Fruit fly (Drosophila melanogaster) whole organism, embryonic: Measurements from ENCODE around the gene CG34409.

Experiments
- Bdp1 ChIP-seq: fragments of 200-800 bp; sonication (Bioruptor generic); optimal IDR thresholded peaks from 3 replicates; lab custom pipeline; 2016; ENCODE audit warnings: missing biosample characterization, missing genetic modification characterization
- CG10267 ChIP-seq: fragments of 200-800 bp; sonication (Bioruptor generic); optimal IDR thresholded peaks from 2 replicates; lab custom pipeline; 2018; ENCODE audit warnings: missing biosample characterization, mild to moderate bottlenecking, missing genetic modification characterization, moderate library complexity
- CG10654 ChIP-seq: fragments of 200-800 bp; sonication (Bioruptor generic); optimal IDR thresholded peaks from 2 replicates; lab custom pipeline; 2016; ENCODE audit warnings: missing biosample characterization, missing genetic modification characterization
- CG10979 ChIP-seq: fragments of 200-800 bp; sonication (Bioruptor generic); optimal IDR thresholded peaks from 2 replicates; lab custom pipeline; 2018; ENCODE audit warnings: missing biosample characterization, mild to moderate bottlenecking, missing genetic modification characterization, moderate library complexity
- CG12155 ChIP-seq: fragments of 200-800 bp; sonication (Bioruptor generic); optimal IDR thresholded peaks from 3 replicates; lab custom pipeline; 2016; ENCODE audit warnings: missing biosample characterization, missing genetic modification characterization
- CG1233 ChIP-seq: fragments of 200-800 bp; sonication (Bioruptor generic); optimal IDR thresholded peaks from 4 replicates; lab custom pipeline; 2018; ENCODE audit warnings: missing biosample characterization, mild to moderate bottlenecking, missing genetic modification characterization
- CG13424 ChIP-seq: fragments of 200-800 bp; sonication (Bioruptor generic); optimal IDR thresholded peaks from 2 replicates; lab custom pipeline; 2019; ENCODE audit warnings: missing biosample characterization, mild to moderate bottlenecking, missing genetic modification characterization, moderate library complexity
- CG14441 ChIP-seq: fragments of 200-800 bp; sonication (Bioruptor generic); IDR thresholded peaks from 2 replicates; pipeline ENCODE4 v1.3.6; 2022; ENCODE audit warnings: missing biosample characterization, missing genetic modification characterization
- CG15514 ChIP-seq: fragments of 200-800 bp; sonication (Bioruptor generic); optimal IDR thresholded peaks from 3 replicates; lab custom pipeline; 2017; ENCODE audit warnings: missing biosample characterization, missing genetic modification characterization, mild to moderate bottlenecking, moderate library complexity, missing genetic modification reagents
- CG1602 ChIP-seq: fragments of 200-800 bp; sonication (Bioruptor generic); optimal IDR thresholded peaks from 3 replicates; lab custom pipeline; 2016; ENCODE audit warnings: missing biosample characterization, missing genetic modification characterization
- CG1603 ChIP-seq: fragments of 200-800 bp; sonication (Bioruptor generic); optimal IDR thresholded peaks from 2 replicates; lab custom pipeline; 2019; ENCODE audit warnings: missing biosample characterization, mild to moderate bottlenecking, missing genetic modification characterization, moderate library complexity
- CG17186 ChIP-seq: fragments of 200-800 bp; sonication (Bioruptor generic); optimal IDR thresholded peaks from 3 replicates; lab custom pipeline; 2017; ENCODE audit warnings: missing biosample characterization, missing genetic modification reagents, missing genetic modification characterization
- CG1832 ChIP-seq: fragments of 200-800 bp; sonication (Bioruptor generic); optimal IDR thresholded peaks from 2 replicates; lab custom pipeline; 2017; ENCODE audit warnings: missing biosample characterization, mild to moderate bottlenecking, missing genetic modification characterization, inconsistent platforms
- CG2116 ChIP-seq: fragments of 200-800 bp; sonication (Bioruptor generic); optimal IDR thresholded peaks from 3 replicates; lab custom pipeline; 2018; ENCODE audit warnings: missing biosample characterization, mild to moderate bottlenecking, missing genetic modification characterization
- CG30403 ChIP-seq: fragments of 200-800 bp; sonication (Bioruptor generic); optimal IDR thresholded peaks from 3 replicates; lab custom pipeline; 2016; ENCODE audit warnings: missing biosample characterization, missing genetic modification characterization
- CG3163 ChIP-seq: fragments of 200-800 bp; sonication (Bioruptor generic); optimal IDR thresholded peaks from 3 replicates; lab custom pipeline; 2016; ENCODE audit warnings: missing biosample characterization, missing genetic modification characterization
- CG4617 ChIP-seq: fragments of 200-800 bp; sonication (Bioruptor generic); optimal IDR thresholded peaks from 3 replicates; lab custom pipeline; 2016; ENCODE audit warnings: missing biosample characterization, missing genetic modification characterization, borderline replicate concordance
- CG8089 ChIP-seq: fragments of 200-800 bp; sonication (Bioruptor generic); optimal IDR thresholded peaks from 3 replicates; lab custom pipeline; 2016; ENCODE audit warnings: missing biosample characterization, missing genetic modification characterization
- CG8290 ChIP-seq, 3 experiments: fragments of 200-800 bp; sonication (Bioruptor generic); optimal IDR thresholded peaks; 2 replicates each; lab custom pipeline; 2016 to 2019; ENCODE audit warnings: missing biosample characterization in 3 of 3, missing genetic modification characterization in 3 of 3, mild to moderate bottlenecking in 2 of 3, moderate library complexity in 1 of 3
- CG8765 ChIP-seq: fragments of 200-800 bp; sonication (Bioruptor generic); IDR thresholded peaks from 2 replicates; pipeline ENCODE4 v1.3.6; 2022; ENCODE audit warnings: missing biosample characterization, missing genetic modification characterization
- CG8944 ChIP-seq: fragments of 200-800 bp; sonication (Bioruptor generic); optimal IDR thresholded peaks from 3 replicates; lab custom pipeline; 2016; ENCODE audit warnings: missing biosample characterization, missing genetic modification characterization
- CG9876 ChIP-seq: fragments of 200-800 bp; sonication (Bioruptor generic); optimal IDR thresholded peaks from 2 replicates; lab custom pipeline; 2016; ENCODE audit warnings: missing biosample characterization, missing genetic modification characterization
- Camta ChIP-seq: fragments of 200-800 bp; sonication (Bioruptor generic); optimal IDR thresholded peaks from 2 replicates; lab custom pipeline; 2016; ENCODE audit warnings: missing biosample characterization, missing genetic modification characterization
- Chrac-16 ChIP-seq: fragments of 200-800 bp; sonication (Bioruptor generic); optimal IDR thresholded peaks from 3 replicates; lab custom pipeline; 2016; ENCODE audit warnings: missing biosample characterization, missing genetic modification characterization
- Dad ChIP-seq: fragments of 200-800 bp; sonication (Bioruptor generic); optimal IDR thresholded peaks from 3 replicates; lab custom pipeline; 2016; ENCODE audit warnings: missing biosample characterization, missing genetic modification characterization
- Dip3 ChIP-seq: fragments of 200-800 bp; sonication (Bioruptor generic); optimal IDR thresholded peaks from 3 replicates; lab custom pipeline; 2016; ENCODE audit warnings: missing biosample characterization, missing genetic modification characterization
- Ets65A ChIP-seq: fragments of 200-800 bp; sonication (Bioruptor generic); peaks from one replicate; lab custom pipeline; 2016; ENCODE audit warnings: missing biosample characterization, missing genetic modification characterization
- HLHmδ ChIP-seq: fragments of 200-800 bp; sonication (Bioruptor generic); optimal IDR thresholded peaks from 2 replicates; lab custom pipeline; 2018; ENCODE audit warnings: missing biosample characterization, mild to moderate bottlenecking, missing genetic modification characterization, moderate library complexity
- Hr3 ChIP-seq: fragments of 200-800 bp; sonication (Bioruptor generic); optimal IDR thresholded peaks from 3 replicates; lab custom pipeline; 2016; ENCODE audit warnings: missing biosample characterization, missing genetic modification characterization
- Mad ChIP-seq: fragments of 200-800 bp; sonication (Bioruptor generic); optimal IDR thresholded peaks from 2 replicates; lab custom pipeline; 2016; ENCODE audit warnings: missing biosample characterization, missing genetic modification characterization
- Max ChIP-seq: fragments of 200-800 bp; sonication (Bioruptor generic); optimal IDR thresholded peaks from 2 replicates; lab custom pipeline; 2016; ENCODE audit warnings: missing biosample characterization, mild to moderate bottlenecking, missing genetic modification characterization
- Mes4 ChIP-seq: fragments of 200-800 bp; sonication (Bioruptor generic); optimal IDR thresholded peaks from 2 replicates; lab custom pipeline; 2016; ENCODE audit warnings: missing biosample characterization, missing genetic modification characterization
- NC2β ChIP-seq: fragments of 200-800 bp; sonication (Bioruptor generic); optimal IDR thresholded peaks from 2 replicates; lab custom pipeline; 2016; ENCODE audit warnings: missing biosample characterization, missing genetic modification characterization
- Nf-YC ChIP-seq: fragments of 200-800 bp; optimal IDR thresholded peaks from 3 replicates; lab custom pipeline; 2019; ENCODE audit warnings: missing biosample characterization, mild to moderate bottlenecking, missing genetic modification characterization, moderate library complexity
- Sry-δ ChIP-seq: fragments of 200-800 bp; sonication (Bioruptor generic); optimal IDR thresholded peaks from 2 replicates; lab custom pipeline; 2016; ENCODE audit warnings: missing biosample characterization, missing genetic modification characterization
- ab ChIP-seq: fragments of 200-800 bp; sonication (Bioruptor generic); optimal IDR thresholded peaks from 2 replicates; lab custom pipeline; 2016; ENCODE audit warnings: missing biosample characterization, missing genetic modification characterization
- ap ChIP-seq: fragments of 200-800 bp; sonication (Bioruptor generic); IDR thresholded peaks from 2 replicates; pipeline ENCODE4 v1.3.6; 2022; ENCODE audit warnings: missing biosample characterization, missing genetic modification characterization
- chif ChIP-seq, 2 experiments: fragments of 200-800 bp; sonication (Bioruptor generic); optimal IDR thresholded peaks; 3 replicates each; lab custom pipeline; 2016; ENCODE audit warnings: missing biosample characterization in 2 of 2, missing genetic modification characterization in 2 of 2
- chn ChIP-seq: fragments of 200-800 bp; sonication (Bioruptor generic); optimal IDR thresholded peaks from 2 replicates; lab custom pipeline; 2016; ENCODE audit warnings: missing biosample characterization, missing genetic modification characterization
- croc ChIP-seq: fragments of 200-800 bp; sonication (Bioruptor generic); conservative IDR thresholded peaks from 3 replicates; pipeline ENCODE4 v1.3.6; 2022; ENCODE audit warnings: missing biosample characterization, missing genetic modification characterization
- ems ChIP-seq: fragments of 200-800 bp; sonication (Bioruptor generic); optimal IDR thresholded peaks from 3 replicates; lab custom pipeline; 2016; ENCODE audit warnings: missing biosample characterization, missing genetic modification characterization
- esg ChIP-seq: fragments of 200-800 bp; sonication (Bioruptor generic); conservative IDR thresholded peaks from 2 replicates; pipeline ENCODE4 v1.3.6; 2022; ENCODE audit warnings: missing biosample characterization, missing genetic modification characterization
- fd102C ChIP-seq: fragments of 200-800 bp; sonication (Bioruptor generic); optimal IDR thresholded peaks from 2 replicates; lab custom pipeline; 2018; ENCODE audit warnings: missing biosample characterization, mild to moderate bottlenecking, missing genetic modification characterization, moderate library complexity
- hkb ChIP-seq, 2 experiments: fragments of 200-800 bp in 1 of 2; fragments of >200 bp in 1 of 2; sonication (Bioruptor generic) in 1 of 2; IDR thresholded peaks in 1 of 2; optimal IDR thresholded peaks in 1 of 2; 2 replicates each; pipeline versions ENCODE4 v1.3.6 to Lab custom; 2017 to 2022; ENCODE audit warnings: missing biosample characterization in 1 of 2, missing genetic modification characterization in 1 of 2
- lola ChIP-seq, 3 experiments: fragments of >200 bp in 2 of 3; fragments of 200-800 bp in 1 of 3; sonication (Bioruptor generic) in 1 of 3; optimal IDR thresholded peaks; 2 replicates each; lab custom pipeline; 2017 to 2019; ENCODE audit warnings: missing biosample characterization in 3 of 3, missing genetic modification characterization in 3 of 3, mild to moderate bottlenecking in 1 of 3, moderate library complexity in 1 of 3
- maf-S ChIP-seq: fragments of 200-800 bp; sonication (Bioruptor generic); optimal IDR thresholded peaks from 2 replicates; lab custom pipeline; 2016; ENCODE audit warnings: missing biosample characterization, missing genetic modification characterization
- mam ChIP-seq: fragments of 200-800 bp; sonication (Bioruptor generic); optimal IDR thresholded peaks from 3 replicates; lab custom pipeline; 2016; ENCODE audit warnings: missing biosample characterization, missing genetic modification characterization
- onecut ChIP-seq: fragments of 200-800 bp; sonication (Bioruptor generic); IDR thresholded peaks from 2 replicates; pipeline ENCODE4 v1.3.6; 2022; ENCODE audit warnings: missing biosample characterization, missing genetic modification characterization
- pnt ChIP-seq: fragments of 200-800 bp; sonication (Bioruptor generic); optimal IDR thresholded peaks from 3 replicates; lab custom pipeline; 2016; ENCODE audit warnings: missing biosample characterization, missing genetic modification characterization
- shn ChIP-seq: fragments of 200-800 bp; sonication (Bioruptor generic); optimal IDR thresholded peaks from 3 replicates; lab custom pipeline; 2016; ENCODE audit warnings: missing biosample characterization, missing genetic modification characterization

The CG34409 gene

DNA sequence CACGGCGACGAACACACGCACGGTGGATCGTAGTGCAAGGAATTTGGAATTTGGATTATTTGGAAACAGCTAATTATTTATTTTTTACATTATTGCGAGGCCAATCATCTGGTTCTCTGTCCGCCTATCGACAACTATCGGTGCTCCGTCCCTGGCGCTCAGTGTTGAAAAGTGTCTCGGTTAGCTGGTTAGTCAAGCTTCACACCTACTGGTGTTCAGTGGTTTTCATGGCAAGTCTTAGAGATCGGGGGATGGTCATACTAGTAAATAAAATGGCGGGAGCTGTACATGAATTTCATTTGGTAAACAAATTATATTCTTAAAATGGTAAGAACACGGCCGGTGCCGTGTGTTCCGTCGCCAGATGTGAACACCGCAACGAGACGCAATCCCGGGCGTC lies 35.3 kb downstream of the CG34409 start, which contains the start of the genes trbd and dmt (continued):
- TF ChIP-seq NC2β, result peak; percentile 79
- TF ChIP-seq CG1602 (GFP tag; lab: Kevin White, UChicago), result peak; percentile 40
- TF ChIP-seq mam (GFP tag; lab: Kevin White, UChicago), result peak; percentile 81
- peak; percentile 34 for TF ChIP-seq CG10979
- TF ChIP-seq Nf-YC (tag; lab: Kevin White, UChicago), result no peak
- TF ChIP-seq Dad (GFP tag; lab: Kevin White, UChicago), result peak; percentile 66
- TF ChIP-seq lola (GFP tag; optimal IDR thresholded peaks at IDR 0.05; lab: Kevin White, UChicago), result no peak
- 0 out of 3 replicates have a peak, but pooled peaks have one; percentile 13 for TF ChIP-seq croc (GFP tag; lab: Robert Waterston, UW)
- TF ChIP-seq CG30403 (GFP tag; lab: Kevin White, UChicago), result peak; percentile 58
- no peak for TF ChIP-seq ap (GFP tag; lab: Robert Waterston, UW)
- TF ChIP-seq Sry-δ (GFP tag; lab: Kevin White, UChicago), result peak; percentile 83
- no peak for TF ChIP-seq ab
- peak; percentile 98 for TF ChIP-seq CG10267
- peak; percentile 67 for TF ChIP-seq CG8290 (GFP tag; optimal IDR thresholded peaks at IDR 0.05; lab: Kevin White, UChicago)
- no peak for TF ChIP-seq CG8290 (tag; optimal IDR thresholded peaks at IDR 0.05; lab: Kevin White, UChicago)
- TF ChIP-seq Mes4 (GFP tag; lab: Kevin White, UChicago), result peak; percentile 29
- TF ChIP-seq CG12155 (GFP tag; lab: Kevin White, UChicago), result peak; percentile 56
- no peak for TF ChIP-seq CG13424 (tag; lab: Kevin White, UChicago)
- TF ChIP-seq hkb (optimal IDR thresholded peaks at IDR 0.05; lab: Kevin White, UChicago), result peak; percentile 24
- TF ChIP-seq hkb (GFP tag; IDR thresholded peaks at IDR 0.05; lab: Robert Waterston, UW), result no peak
- TF ChIP-seq Ets65A (GFP tag; lab: Kevin White, UChicago), result peak; percentile 98
- TF ChIP-seq CG8765, result no peak
- peak; percentile 29 for TF ChIP-seq pnt
- TF ChIP-seq maf-S (GFP tag; lab: Kevin White, UChicago), result peak; percentile 69
- peak; percentile 3 to 54 for TF ChIP-seq chif (GFP tag; optimal IDR thresholded peaks at IDR 0.05; lab: Kevin White, UChicago)
- peak; percentile 28 for TF ChIP-seq Max (GFP tag; lab: Kevin White, UChicago)
- peak; percentile 50 for TF ChIP-seq Camta (GFP tag; lab: Kevin White, UChicago)
- TF ChIP-seq CG9876 (GFP tag; lab: Kevin White, UChicago), result peak; percentile 76
- peak; percentile 37 for TF ChIP-seq shn (GFP tag; lab: Kevin White, UChicago)
- peak; percentile 85 for TF ChIP-seq Dip3 (GFP tag; lab: Kevin White, UChicago)
- TF ChIP-seq esg (GFP tag; lab: Robert Waterston, UW), result no peak
- peak; percentile 92 for TF ChIP-seq CG15514
- TF ChIP-seq CG17186 (GFP tag; lab: Kevin White, UChicago), result peak; percentile 59
- peak; percentile 23 for TF ChIP-seq HLHmδ (GFP tag; lab: Kevin White, UChicago)
- TF ChIP-seq CG2116 (GFP tag; lab: Kevin White, UChicago), result peak; percentile 81
- peak; percentile 99 for TF ChIP-seq CG4617 (GFP tag; lab: Kevin White, UChicago)
- peak; percentile 44 for TF ChIP-seq CG8089 (GFP tag; lab: Kevin White, UChicago)
- peak; percentile 55 for TF ChIP-seq fd102C (GFP tag; lab: Kevin White, UChicago)
- TF ChIP-seq chn (GFP tag; lab: Kevin White, UChicago), result peak; percentile 75
- peak; percentile 25 for TF ChIP-seq Hr3 (GFP tag; lab: Kevin White, UChicago)
- no peak for TF ChIP-seq CG1832 (GFP tag; lab: Kevin White, UChicago)
- TF ChIP-seq CG3163 (GFP tag; lab: Kevin White, UChicago), result peak; percentile 62
- no peak for TF ChIP-seq CG14441 (GFP tag; lab: Robert Waterston, UW)
- TF ChIP-seq Bdp1 (GFP tag; lab: Kevin White, UChicago), result peak; percentile 55
- TF ChIP-seq Mad (GFP tag; lab: Kevin White, UChicago), result peak; percentile 58
- peak; percentile 55 for TF ChIP-seq CG10654 (GFP tag; lab: Kevin White, UChicago)
- no peak for TF ChIP-seq CG1233 (GFP tag; lab: Kevin White, UChicago)
- peak; percentile 26 for TF ChIP-seq ems (GFP tag; lab: Kevin White, UChicago)
- TF ChIP-seq Chrac-16 (GFP tag; lab: Kevin White, UChicago), result peak; percentile 24
- TF ChIP-seq CG1603 (tag; lab: Kevin White, UChicago), result peak; percentile 93
- peak; percentile 55 for TF ChIP-seq CG8944
- TF ChIP-seq onecut (GFP tag; lab: Robert Waterston, UW), result peak; percentile 28
